Worm (Caenorhabditis elegans): Measurements from ENCODE around the gene C14B1.2.

ce11 chrIII:3698366-3698765, 3.7 kb upstream of the C14B1.2 start:
- no peak for TF ChIP-seq aly-2 (tag; optimal IDR thresholded peaks at IDR 0.05)
- no peak for TF ChIP-seq zag-1 (tag; optimal IDR thresholded peaks at IDR 0.05)
- no peak for TF ChIP-seq unc-86 (tag; optimal IDR thresholded peaks at IDR 0.05)
- no peak for TF ChIP-seq fos-1 (tag; optimal IDR thresholded peaks at IDR 0.05)
- no peak for TF ChIP-seq mep-1 (tag; optimal IDR thresholded peaks at IDR 0.05)
- TF ChIP-seq fkh-10 (GFP tag; optimal IDR thresholded peaks at IDR 0.05): no peak
- no peak for TF ChIP-seq tbx-2 (tag; optimal IDR thresholded peaks at IDR 0.05)
- no peak for TF ChIP-seq nhr-77 (tag; optimal IDR thresholded peaks at IDR 0.05)

Measured in whole organism, L1 larva.